Worm (Caenorhabditis elegans) whole organism, L2 larva: Measurements from ENCODE around the gene F02E11.7.

Experiments
- elt-3 ChIP-seq: sonication (generic microtip); optimal IDR thresholded peaks from 2 replicates; lab custom pipeline; 2017; ENCODE audit warnings: missing biosample characterization, missing genetic modification characterization
- nhr-12 ChIP-seq: fragments of 150-350 bp; optimal IDR thresholded peaks from 2 replicates; lab custom pipeline; 2014; ENCODE audit warnings: missing biosample characterization, missing genetic modification characterization
- ztf-4 ChIP-seq: fragments of 150-350 bp; optimal IDR thresholded peaks from 2 replicates; lab custom pipeline; 2014; ENCODE audit warnings: missing biosample characterization, missing genetic modification characterization

DNA sequence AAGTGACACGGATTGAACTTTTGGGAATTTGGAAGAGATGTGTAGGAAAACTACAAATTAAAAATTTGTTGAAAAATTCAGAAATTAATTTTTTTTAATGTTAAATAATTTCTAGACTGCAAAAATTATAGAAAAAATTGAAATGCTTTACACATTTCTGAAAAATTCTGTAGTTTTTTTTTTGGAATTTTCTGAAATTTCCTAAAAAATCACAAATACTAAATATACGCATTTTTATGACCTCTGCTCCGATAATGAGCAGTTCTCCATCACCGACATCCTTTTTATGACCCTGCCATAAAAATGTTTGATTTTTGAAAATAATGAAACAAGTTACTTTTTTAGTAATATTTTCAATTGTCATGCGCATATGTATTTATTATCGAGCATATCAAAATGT lies 22.7 kb upstream of the F02E11.7 start:
- TF ChIP-seq nhr-12 (tag; lab: Kevin White, UChicago) = no peak
- TF ChIP-seq elt-3 (tag; lab: Kevin White, UChicago) = no peak
- no peak for TF ChIP-seq ztf-4 (tag; lab: Kevin White, UChicago)
